Fruit fly (Drosophila melanogaster): ENCODE results near the gene squ.
A peak's percentile ranks its signal among the peaks of the same experiment; 100 is the strongest.

squ gene

dm6 chr2L:16679817-16680683, at the start of gene squ, which contains the start of gene grp (continued):
- TF ChIP-seq CG8089 (GFP tag; optimal IDR thresholded peaks at IDR 0.05) = no peak
- no peak for TF ChIP-seq CG7357 (GFP tag; IDR thresholded peaks at IDR 0.05)
- TF ChIP-seq Gsc (GFP tag; IDR thresholded peaks at IDR 0.05) = no peak
- TF ChIP-seq dpn (GFP tag; optimal IDR thresholded peaks at IDR 0.05) = no peak
- no peak for TF ChIP-seq lmd (GFP tag; IDR thresholded peaks at IDR 0.05)
- TF ChIP-seq chn (GFP tag; optimal IDR thresholded peaks at IDR 0.05) = no peak
- no peak for TF ChIP-seq Bteb2 (GFP tag; optimal IDR thresholded peaks at IDR 0.05)
- peak; percentile 75 for TF ChIP-seq Sry-δ (GFP tag; optimal IDR thresholded peaks at IDR 0.05)
- TF ChIP-seq mld (GFP tag; IDR thresholded peaks at IDR 0.05; ENCODE audit: partially characterized antibody) = peak; percentile 97
- no peak for TF ChIP-seq wdn (GFP tag; IDR thresholded peaks at IDR 0.05)
- no peak for TF ChIP-seq Hr3 (GFP tag; optimal IDR thresholded peaks at IDR 0.05)
- peak; percentile 61 for TF ChIP-seq CG7745 (tag; optimal IDR thresholded peaks at IDR 0.05)
- peak; percentile 98 for TF ChIP-seq CG6791 (GFP tag; IDR thresholded peaks at IDR 0.05; ENCODE audit: partially characterized antibody)
- no peak for TF ChIP-seq ewg (GFP tag; optimal IDR thresholded peaks at IDR 0.05)
- TF ChIP-seq salm (tag; optimal IDR thresholded peaks at IDR 0.05) = no peak
- peak; percentile 40 for TF ChIP-seq zf30C (GFP tag; optimal IDR thresholded peaks at IDR 0.05)
- no peak for TF ChIP-seq Eip74EF (GFP tag; optimal IDR thresholded peaks at IDR 0.05)
- TF ChIP-seq wek (GFP tag; optimal IDR thresholded peaks at IDR 0.05) = no peak
- TF ChIP-seq knrl (GFP tag; IDR thresholded peaks at IDR 0.05; ENCODE audit: partially characterized antibody) = peak; percentile 92
- TF ChIP-seq sna (GFP tag; IDR thresholded peaks at IDR 0.05; ENCODE audit: partially characterized antibody) = peak; percentile 91
- TF ChIP-seq gfzf (GFP tag; optimal IDR thresholded peaks at IDR 0.05) = peak; percentile 83
- TF ChIP-seq fru (optimal IDR thresholded peaks at IDR 0.05) = no peak
- no peak for TF ChIP-seq CG17612 (GFP tag; IDR thresholded peaks at IDR 0.05)
- peak; percentile 39 for TF ChIP-seq CG30020 (tag; optimal IDR thresholded peaks at IDR 0.05)
- TF ChIP-seq Tbp (GFP tag; optimal IDR thresholded peaks at IDR 0.05) = no peak
- peak; percentile 86 for TF ChIP-seq hbn (GFP tag; IDR thresholded peaks at IDR 0.05; ENCODE audit: partially characterized antibody)
- no peak for TF ChIP-seq CG17328 (GFP tag; IDR thresholded peaks at IDR 0.05)
- peak; percentile 9 for TF ChIP-seq dm (GFP tag; optimal IDR thresholded peaks at IDR 0.05)
- TF ChIP-seq ttk (GFP tag; IDR thresholded peaks at IDR 0.05) = no peak
- no peak for TF ChIP-seq CG3847 (GFP tag; IDR thresholded peaks at IDR 0.05)
- TF ChIP-seq Blimp-1 (GFP tag; optimal IDR thresholded peaks at IDR 0.05) = no peak
- TF ChIP-seq CG31224 (GFP tag; IDR thresholded peaks at IDR 0.05) = no peak
- TF ChIP-seq CG10147 (GFP tag; optimal IDR thresholded peaks at IDR 0.05) = no peak
- no peak for TF ChIP-seq CrebB (tag; optimal IDR thresholded peaks at IDR 0.05)
- no peak for TF ChIP-seq CG33557 (GFP tag; optimal IDR thresholded peaks at IDR 0.05)
- no peak for TF ChIP-seq CG4328 (GFP tag; optimal IDR thresholded peaks at IDR 0.05)
- no peak for TF ChIP-seq CG15073 (GFP tag; optimal IDR thresholded peaks at IDR 0.05)
- no peak; the same call in none of the 2 replicates for TF ChIP-seq MBD-R2 (GFP tag; IDR thresholded peaks at IDR 0.05)
- TF ChIP-seq sim (GFP tag; IDR thresholded peaks at IDR 0.05) = no peak
- peak; percentile 59 for TF ChIP-seq CG9797 (GFP tag; optimal IDR thresholded peaks at IDR 0.05)
- TF ChIP-seq Trl (optimal IDR thresholded peaks at IDR 0.05) = no peak
- no peak for TF ChIP-seq Trl (GFP tag; optimal IDR thresholded peaks at IDR 0.05)
- TF ChIP-seq lab (GFP tag; optimal IDR thresholded peaks at IDR 0.05) = no peak
- TF ChIP-seq CHES-1-like (GFP tag; optimal IDR thresholded peaks at IDR 0.05) = peak; percentile 31
- no peak for TF ChIP-seq CG11398 (GFP tag; optimal IDR thresholded peaks at IDR 0.05)
- peak; percentile 99 for TF ChIP-seq nerfin-2 (GFP tag; IDR thresholded peaks at IDR 0.05; ENCODE audit: partially characterized antibody)
- TF ChIP-seq kay (GFP tag; optimal IDR thresholded peaks at IDR 0.05) = peak; percentile 55
- TF ChIP-seq nerfin-1 (tag; optimal IDR thresholded peaks at IDR 0.05) = peak; percentile 62
- no peak for TF ChIP-seq HLHmδ (GFP tag; optimal IDR thresholded peaks at IDR 0.05)

Data from whole organism, embryonic.